Fruit fly (Drosophila melanogaster): ENCODE results near the gene norpA.
A peak's percentile ranks its signal among the peaks of the same experiment; 100 is the strongest.

DNA sequence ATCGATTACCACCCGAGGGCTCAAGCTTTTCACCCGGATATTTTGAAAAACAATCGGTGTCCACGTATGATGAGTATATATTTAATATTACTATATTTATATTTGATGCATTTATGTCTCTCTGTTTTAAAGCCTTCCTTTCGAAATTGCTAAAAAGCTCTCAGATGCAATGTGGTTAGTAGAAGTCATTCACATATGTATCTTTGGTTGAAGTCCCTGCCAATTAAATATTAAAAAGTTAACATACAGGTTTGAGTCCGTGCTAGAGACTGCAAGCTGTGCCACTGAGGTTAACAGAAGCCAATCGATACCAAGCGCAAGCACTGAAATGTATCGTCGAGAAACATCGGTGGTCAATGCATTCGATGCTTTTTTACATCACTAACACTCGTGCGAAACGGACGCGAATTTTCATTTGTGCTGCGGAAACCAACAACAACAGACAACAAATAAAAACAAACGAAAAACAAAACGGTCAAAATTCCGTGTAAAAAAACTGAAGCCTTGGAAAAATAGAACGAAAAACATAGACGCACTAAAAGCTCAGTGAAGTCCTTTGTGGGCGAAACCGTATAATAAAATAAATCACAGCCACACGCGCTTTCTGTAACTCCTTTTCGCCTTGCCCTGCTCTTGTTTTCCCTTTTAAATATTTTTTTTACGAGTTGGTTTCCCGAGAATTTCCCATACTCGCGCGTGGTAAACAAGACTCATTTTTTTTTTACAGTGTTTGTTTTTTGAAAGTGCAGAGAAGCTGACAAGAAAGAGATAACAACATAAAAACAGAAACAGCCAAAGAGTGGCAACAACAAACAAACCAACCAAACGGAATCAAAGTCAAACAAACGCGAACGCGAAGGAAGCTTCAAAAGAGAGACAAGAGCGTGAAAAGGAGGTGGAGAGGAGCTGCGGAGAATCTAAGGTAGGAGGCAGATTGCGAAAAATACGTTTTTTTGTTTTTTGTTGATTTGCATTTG, at the start of gene norpA:
- TF ChIP-seq cnc (optimal IDR thresholded peaks at IDR 0.05) (no peak), kay (GFP tag; ENCODE audit: borderline replicate concordance) (no peak), CG11617 (GFP tag; optimal IDR thresholded peaks at IDR 0.05) (peak; percentile 40), CG1620 (GFP tag; optimal IDR thresholded peaks at IDR 0.05) (no peak), Hr96 (GFP tag; optimal IDR thresholded peaks at IDR 0.05) (no peak), cic (GFP tag; optimal IDR thresholded peaks at IDR 0.05) (no peak), Mnt (GFP tag; optimal IDR thresholded peaks at IDR 0.05) (peak; percentile 66), bab1 (GFP tag; optimal IDR thresholded peaks at IDR 0.05) (peak; percentile 43), ovo (GFP tag; optimal IDR thresholded peaks at IDR 0.05) (no peak), CG5204 (GFP tag; optimal IDR thresholded peaks at IDR 0.05) (no peak), toe (GFP tag; optimal IDR thresholded peaks at IDR 0.05) (no peak), Crg-1 (GFP tag; optimal IDR thresholded peaks at IDR 0.05) (no peak)
